Worm (Caenorhabditis elegans): Measurements from ENCODE around the gene ZK1236.1.
A peak's percentile ranks its signal among the peaks of the same experiment; 100 is the strongest.

Gene ZK1236.1

ce11 chrIII:8446940-8447403 lies 17.9 kb downstream of the ZK1236.1 start, which contains the start of gene rpn-3 (continued):
- TF ChIP-seq bed-2 (GFP tag; IDR thresholded peaks at IDR 0.05), result peak; percentile 76; the same call in 1 of the 2 replicates
- TF ChIP-seq ceh-27 (GFP tag; optimal IDR thresholded peaks at IDR 0.05), result peak; percentile 90
- peak; percentile 38 for TF ChIP-seq snpc-4 (GFP tag; optimal IDR thresholded peaks at IDR 0.05)
- peak; percentile 46 to 84 (median 66) for TF ChIP-seq snpc-4 (tag; optimal IDR thresholded peaks at IDR 0.05)
- TF ChIP-seq madf-3 (GFP tag; IDR thresholded peaks at IDR 0.05), result peak; percentile 94
- peak; percentile 83; the same call in 1 of the 2 replicates for TF ChIP-seq let-526 (GFP tag; IDR thresholded peaks at IDR 0.05)
- TF ChIP-seq aptf-2 (GFP tag; conservative IDR thresholded peaks at IDR 0.05), result no peak
- TF ChIP-seq hrde-1 (tag; optimal IDR thresholded peaks at IDR 0.05; ENCODE audit: borderline replicate concordance), result peak; percentile 17
- peak; percentile 94 for TF ChIP-seq rcor-1 (GFP tag; IDR thresholded peaks at IDR 0.05)
- no peak for TF ChIP-seq nfya-2 (GFP tag; IDR thresholded peaks at IDR 0.05)
- TF ChIP-seq K12H6.12 (tag; optimal IDR thresholded peaks at IDR 0.05), result peak; percentile 80
- TF ChIP-seq repo-1 (tag; optimal IDR thresholded peaks at IDR 0.05), result peak; percentile 90
- TF ChIP-seq F33H1.4 (GFP tag; IDR thresholded peaks at IDR 0.05), result peak; percentile 100
- peak; percentile 78 for TF ChIP-seq ceh-100 (GFP tag; IDR thresholded peaks at IDR 0.05)
- TF ChIP-seq F39B2.1 (GFP tag; IDR thresholded peaks at IDR 0.05), result 0 out of 2 replicates have a peak, but pooled peaks have one; percentile 71
- no peak for TF ChIP-seq fkh-3 (tag; optimal IDR thresholded peaks at IDR 0.05)
- TF ChIP-seq lin-40 (tag; optimal IDR thresholded peaks at IDR 0.05), result peak; percentile 96
- TF ChIP-seq snpc-1.3 (tag; optimal IDR thresholded peaks at IDR 0.05; ENCODE audit: insufficient read depth), result peak; percentile 78
- peak; percentile 76 for TF ChIP-seq rpc-1 (optimal IDR thresholded peaks at IDR 0.05)
- peak; percentile 13 for TF ChIP-seq rpc-1 (tag; optimal IDR thresholded peaks at IDR 0.05)
- TF ChIP-seq efl-1 (GFP tag; optimal IDR thresholded peaks at IDR 0.05), result peak; percentile 69
- TF ChIP-seq B0261.1 (tag; optimal IDR thresholded peaks at IDR 0.05), result peak; percentile 28
- TF ChIP-seq him-1 (tag; optimal IDR thresholded peaks at IDR 0.05), result no peak
- TF ChIP-seq tlf-1 (GFP tag; optimal IDR thresholded peaks at IDR 0.05), result peak; percentile 96
- no peak for TF ChIP-seq die-1 (tag; optimal IDR thresholded peaks at IDR 0.05)
- peak; percentile 83 for TF ChIP-seq lir-1 (GFP tag; conservative IDR thresholded peaks at IDR 0.05)
- peak; percentile 64 for TF ChIP-seq B0035.1 (tag; optimal IDR thresholded peaks at IDR 0.05)
- TF ChIP-seq tbp1 (GFP tag; optimal IDR thresholded peaks at IDR 0.05), result peak; percentile 79
- TF ChIP-seq Y53G8AR.9 (GFP tag; conservative IDR thresholded peaks at IDR 0.05), result peak; percentile 97
- no peak; the same call in 1 of the 2 replicates for TF ChIP-seq Y53F4B.3 (GFP tag; IDR thresholded peaks at IDR 0.05)
- no peak for TF ChIP-seq ceh-40 (GFP tag; IDR thresholded peaks at IDR 0.05)
- no peak for TF ChIP-seq cebp-2 (GFP tag; IDR thresholded peaks at IDR 0.05)
- peak; percentile 19 for TF ChIP-seq nhr-80 (tag; optimal IDR thresholded peaks at IDR 0.05)
- no peak for TF ChIP-seq nhr-27 (tag; optimal IDR thresholded peaks at IDR 0.05)
- peak in 1 of 2 experiments; percentile 26 for TF ChIP-seq rec-8 (tag; optimal IDR thresholded peaks at IDR 0.05)
- no peak for TF ChIP-seq sptf-2 (GFP tag; optimal IDR thresholded peaks at IDR 0.05)
- TF ChIP-seq nhr-120 (GFP tag; IDR thresholded peaks at IDR 0.05), result no peak
- TF ChIP-seq ztf-18 (tag; optimal IDR thresholded peaks at IDR 0.05), result no peak
- peak; percentile 80 for TF ChIP-seq ceh-91 (GFP tag; IDR thresholded peaks at IDR 0.05)
- TF ChIP-seq egl-18 (GFP tag; IDR thresholded peaks at IDR 0.05), result no peak
- TF ChIP-seq nfyb-1 (GFP tag; IDR thresholded peaks at IDR 0.05), result peak; percentile 95
- peak; percentile 79 for TF ChIP-seq athp-1 (tag; optimal IDR thresholded peaks at IDR 0.05)
- peak; percentile 85 for TF ChIP-seq F22D6.2 (tag; optimal IDR thresholded peaks at IDR 0.05)

All from whole organism, young adult.